Fruit fly (Drosophila melanogaster) whole organism, pupa: ENCODE data around the gene CG31191.

Experiments
- CG10348 ChIP-seq: fragments of 200-800 bp; sonication (Bioruptor generic); IDR thresholded peaks from 2 replicates; pipeline ENCODE4 v1.3.6; 2022; ENCODE audit warnings: missing biosample characterization, missing genetic modification characterization
- CG12605 ChIP-seq: fragments of 200-800 bp; sonication (Bioruptor generic); IDR thresholded peaks from 2 replicates; pipeline ENCODE4 v1.3.6; 2022; ENCODE audit warnings: missing biosample characterization, missing genetic modification characterization
- CG13204 ChIP-seq: fragments of 200-800 bp; sonication (Bioruptor generic); optimal IDR thresholded peaks from 2 replicates; lab custom pipeline; 2018; ENCODE audit warnings: missing biosample characterization, mild to moderate bottlenecking, missing genetic modification characterization, moderate library complexity
- CG14655 ChIP-seq: fragments of 200-800 bp; sonication (Bioruptor generic); optimal IDR thresholded peaks from 3 replicates; lab custom pipeline; 2017; ENCODE audit warnings: mild to moderate bottlenecking, missing biosample characterization, missing genetic modification reagents, missing genetic modification characterization
- CG15710 ChIP-seq: fragments of 200-800 bp; sonication (Bioruptor generic); optimal IDR thresholded peaks from 2 replicates; lab custom pipeline; 2018; ENCODE audit warnings: missing biosample characterization, mild to moderate bottlenecking, missing genetic modification characterization, moderate library complexity
- CG17806 ChIP-seq: fragments of 200-800 bp; sonication (Bioruptor generic); optimal IDR thresholded peaks from 2 replicates; lab custom pipeline; 2018; ENCODE audit warnings: missing biosample characterization, mild to moderate bottlenecking, missing genetic modification characterization, moderate library complexity
- CG32121 ChIP-seq: fragments of 200-800 bp; sonication (Bioruptor generic); IDR thresholded peaks from 2 replicates; pipeline ENCODE4 v1.3.6; 2022; ENCODE audit warnings: missing biosample characterization, missing genetic modification characterization
- CG34367 ChIP-seq: fragments of 200-800 bp; sonication (Bioruptor generic); optimal IDR thresholded peaks from 2 replicates; lab custom pipeline; 2018; ENCODE audit warnings: missing biosample characterization, mild to moderate bottlenecking, missing genetic modification characterization
- CG4496 ChIP-seq: fragments of 200-800 bp; sonication (Bioruptor generic); IDR thresholded peaks from 3 replicates; pipeline ENCODE4 v1.3.6; 2022; ENCODE audit warnings: missing biosample characterization, missing genetic modification characterization
- CG8159 ChIP-seq: fragments of 200-800 bp; sonication (Bioruptor generic); optimal IDR thresholded peaks from 3 replicates; lab custom pipeline; 2018; ENCODE audit warnings: missing biosample characterization, mild to moderate bottlenecking, missing genetic modification characterization, moderate library complexity
- CG8301 ChIP-seq: fragments of 200-800 bp; sonication (Bioruptor generic); optimal IDR thresholded peaks from 2 replicates; lab custom pipeline; 2018; ENCODE audit warnings: missing biosample characterization, mild to moderate bottlenecking, missing genetic modification characterization
- CG9948 ChIP-seq: fragments of 200-800 bp; sonication (Bioruptor generic); optimal IDR thresholded peaks from 2 replicates; lab custom pipeline; 2018; ENCODE audit warnings: missing biosample characterization, mild to moderate bottlenecking, missing genetic modification characterization, moderate library complexity
- D1 ChIP-seq: fragments of 200-800 bp; sonication (Bioruptor generic); optimal IDR thresholded peaks from 2 replicates; lab custom pipeline; 2018; ENCODE audit warnings: missing biosample characterization, mild to moderate bottlenecking, missing genetic modification characterization, moderate library complexity
- EcR ChIP-seq: fragments of 200-800 bp; sonication (Bioruptor generic); optimal IDR thresholded peaks from 3 replicates; lab custom pipeline; 2019; ENCODE audit warnings: missing biosample characterization, missing genetic modification characterization, mild to moderate bottlenecking, moderate library complexity, missing genetic modification reagents
- Ets98B ChIP-seq: fragments of 200-800 bp; sonication (Bioruptor generic); IDR thresholded peaks from 2 replicates; pipeline ENCODE4 v1.3.6; 2022; ENCODE audit warnings: missing biosample characterization, missing genetic modification characterization
- Pif1A ChIP-seq: fragments of 200-800 bp; sonication (Bioruptor generic); optimal IDR thresholded peaks from 3 replicates; lab custom pipeline; 2016; ENCODE audit warnings: missing biosample characterization, missing genetic modification characterization
- Pif1B ChIP-seq: fragments of 200-800 bp; sonication (Bioruptor generic); optimal IDR thresholded peaks from 3 replicates; lab custom pipeline; 2016; ENCODE audit warnings: missing biosample characterization, missing genetic modification characterization
- Snoo ChIP-seq: fragments of 200-800 bp; sonication (Bioruptor generic); optimal IDR thresholded peaks from 3 replicates; lab custom pipeline; 2017; ENCODE audit warnings: missing biosample characterization, mild to moderate bottlenecking, missing genetic modification characterization, inconsistent platforms
- fd96Ca ChIP-seq: fragments of 200-800 bp; sonication (Bioruptor generic); IDR thresholded peaks from 3 replicates; pipeline ENCODE4 v1.3.6; 2022; ENCODE audit warnings: missing biosample characterization, missing genetic modification characterization
- gl ChIP-seq: fragments of 200-800 bp; sonication (Bioruptor generic); optimal IDR thresholded peaks from 2 replicates; lab custom pipeline; 2018; ENCODE audit warnings: missing biosample characterization, mild to moderate bottlenecking, missing genetic modification characterization
- rn ChIP-seq: fragments of 200-800 bp; sonication (Bioruptor generic); IDR thresholded peaks from 2 replicates; pipeline ENCODE4 v1.3.6; 2022; ENCODE audit warnings: missing biosample characterization, missing genetic modification characterization

Gene CG31191

DNA sequence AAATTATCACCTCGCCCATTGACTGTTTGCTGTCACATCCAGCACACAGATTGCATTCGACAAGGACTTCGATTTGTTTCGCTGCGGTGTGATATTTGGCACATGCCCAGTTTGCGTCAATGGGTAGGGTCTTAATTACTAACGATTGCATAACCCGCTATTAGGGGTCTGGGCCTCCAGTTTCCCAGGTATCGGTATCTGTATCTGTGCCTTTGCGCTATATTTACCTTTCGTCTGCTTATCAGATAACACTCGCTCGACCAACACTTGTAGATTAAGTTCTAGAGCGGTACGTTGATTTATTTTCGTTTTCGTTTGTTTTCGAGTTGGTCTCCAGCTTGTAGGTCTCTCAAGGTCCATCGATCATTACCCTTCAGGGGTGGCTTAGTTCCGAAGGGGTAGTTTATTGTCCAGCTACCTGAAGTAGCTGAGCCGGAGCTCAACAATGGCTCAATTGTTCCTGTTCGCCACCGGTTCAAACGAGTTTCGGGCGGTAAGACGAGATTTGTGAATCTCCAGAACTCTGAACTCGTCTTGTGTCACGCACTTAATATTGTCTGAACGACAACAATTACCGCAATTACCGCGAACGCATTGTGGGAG lies 6.1 kb upstream of the CG31191 start:
- TF ChIP-seq CG34367 (no peak), EcR (GFP tag; lab: Kevin White, UChicago) (peak; percentile 19)
- TF ChIP-seq, all 21 proteins: peak for 1

dm6 chr3R:20950677-20951018 lies 5.3 kb upstream of the CG31191 start:
- TF ChIP-seq CG9948 (no peak), D1 (tag; lab: Kevin White, UChicago) (no peak), CG34367 (no peak), gl (tag; lab: Kevin White, UChicago) (no peak), CG12605 (GFP tag; lab: Robert Waterston, UW) (no peak)
- TF ChIP-seq, all 21 proteins: peak for 0

dm6 chr3R:20949749-20950676 lies 4.7 kb upstream of the CG31191 start:
- no peak for TF ChIP-seq Pif1B (GFP tag; lab: Kevin White, UChicago)
- TF ChIP-seq CG8159 (tag; lab: Kevin White, UChicago), result peak; percentile 9
- peak; percentile 18; the same call in 1 of the 3 replicates for TF ChIP-seq CG4496 (GFP tag; lab: Robert Waterston, UW)
- no peak for TF ChIP-seq CG10348 (GFP tag; lab: Robert Waterston, UW)
- TF ChIP-seq CG13204 (GFP tag; lab: Kevin White, UChicago), result no peak
- TF ChIP-seq CG14655 (GFP tag; lab: Kevin White, UChicago), result no peak
- TF ChIP-seq Pif1A, result peak; percentile 6
- no peak for TF ChIP-seq Snoo (tag; lab: Kevin White, UChicago)
- peak; percentile 14 for TF ChIP-seq CG9948
- no peak for TF ChIP-seq gl (tag; lab: Kevin White, UChicago)
- TF ChIP-seq CG32121 (GFP tag; lab: Robert Waterston, UW), result peak; percentile 23
- TF ChIP-seq, all 21 proteins: peak for 5

dm6 chr3R:20949175-20949748 lies 3.9 kb upstream of the CG31191 start:
- TF ChIP-seq CG34367 (no peak), CG8301 (tag; lab: Kevin White, UChicago) (peak; percentile 8), CG32121 (GFP tag; lab: Robert Waterston, UW) (no peak), Ets98B (peak; percentile 20; the same call in 1 of the 2 replicates), CG10348 (GFP tag; lab: Robert Waterston, UW) (no peak), CG4496 (GFP tag; lab: Robert Waterston, UW) (peak; percentile 33; the same call in 1 of the 3 replicates)

DNA sequence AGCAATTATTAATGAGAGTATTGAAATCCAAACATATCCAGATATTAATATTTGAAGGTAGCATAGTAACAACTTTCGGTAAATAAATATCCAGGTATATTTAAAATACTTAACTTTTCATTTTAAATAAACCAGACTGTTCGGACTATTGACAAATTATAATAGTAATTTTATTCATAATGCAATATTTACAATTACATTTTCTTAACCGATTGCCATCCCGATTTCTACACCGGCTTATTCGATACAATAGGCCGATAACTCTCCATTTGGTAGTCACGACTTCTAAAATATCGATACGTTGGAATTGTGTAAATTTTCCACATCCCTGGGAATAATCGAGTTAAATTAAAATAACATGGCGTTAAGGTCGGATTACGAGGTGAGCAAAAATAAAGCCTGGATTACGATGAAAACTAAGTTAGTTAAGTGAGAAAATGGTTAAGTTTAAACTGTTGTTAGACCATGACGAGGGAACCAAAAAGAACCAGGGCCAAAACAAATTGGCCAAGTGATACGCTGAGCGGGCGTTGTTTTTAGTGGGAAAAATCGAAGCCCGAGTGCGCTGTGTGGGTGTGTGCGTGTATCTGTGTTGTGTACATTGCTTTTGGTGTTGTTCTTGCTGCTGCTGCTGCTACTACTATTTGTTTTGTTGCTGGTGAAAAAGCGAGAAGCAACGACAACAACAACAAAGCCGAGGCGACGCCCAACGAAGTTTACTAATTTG lies 3.3 kb upstream of the CG31191 start, which contains the start of gene Atpalpha:
TSS of gene Atpalpha (plus strand) at position 267 of the 727 bp plus-strand sequence.
- TF ChIP-seq EcR (GFP tag; lab: Kevin White, UChicago) (no peak), CG32121 (GFP tag; lab: Robert Waterston, UW) (no peak), CG17806 (tag; lab: Kevin White, UChicago) (no peak), CG8301 (tag; lab: Kevin White, UChicago) (no peak)

- TF ChIP-seq CG14655 (GFP tag; lab: Kevin White, UChicago) (no peak), CG13204 (GFP tag; lab: Kevin White, UChicago) (no peak), CG15710 (tag; lab: Kevin White, UChicago) (no peak), CG8301 (tag; lab: Kevin White, UChicago) (no peak), CG17806 (tag; lab: Kevin White, UChicago) (no peak), EcR (GFP tag; lab: Kevin White, UChicago) (no peak), rn (GFP tag; lab: Robert Waterston, UW) (no peak), CG34367 (no peak), CG4496 (GFP tag; lab: Robert Waterston, UW) (no peak), gl (tag; lab: Kevin White, UChicago) (no peak), fd96Ca (GFP tag; lab: Robert Waterston, UW) (no peak), CG10348 (GFP tag; lab: Robert Waterston, UW) (no peak)
Measured at dm6 chr3R:20947991-20948407, 2.7 kb upstream of the CG31191 start.
